Fruit fly (Drosophila melanogaster): ENCODE results near the gene Rcd-1.
A peak's percentile ranks its signal among the peaks of the same experiment; 100 is the strongest.

Rcd-1 gene

DNA sequence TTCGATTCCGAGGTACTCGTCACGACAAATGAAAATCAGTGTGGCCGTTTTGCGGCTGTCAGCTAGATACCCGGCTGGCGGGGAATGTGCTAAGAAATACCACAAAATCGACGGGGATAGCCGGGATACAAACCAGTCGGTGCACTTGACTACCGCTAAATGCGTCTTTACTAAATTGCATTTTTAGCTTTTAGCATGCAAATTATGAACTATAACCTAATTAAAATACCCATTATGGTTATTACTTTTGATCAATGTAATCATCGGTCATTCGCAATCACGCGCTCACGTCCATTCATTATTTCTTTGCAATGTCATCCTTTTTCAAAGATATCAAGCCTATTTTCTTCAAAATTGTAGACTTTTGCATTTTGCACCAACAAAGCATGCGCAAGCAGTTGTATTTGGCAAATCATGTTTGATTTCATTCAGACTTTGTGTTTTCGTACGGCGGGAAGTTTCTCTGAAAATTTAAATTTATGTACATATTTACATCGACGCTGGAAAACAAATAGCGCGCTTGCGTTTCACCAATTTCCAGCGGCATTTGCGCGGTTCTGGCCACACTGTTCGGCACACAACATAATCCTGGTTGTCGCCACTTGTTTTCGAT is at the start of gene Rcd-1 (continued):
- no peak; the same call in 3 of the 4 replicates for TF ChIP-seq chinmo (GFP tag; IDR thresholded peaks at IDR 0.05; ENCODE audit: partially characterized antibody)
- TF ChIP-seq wor (GFP tag; IDR thresholded peaks at IDR 0.05): no peak
- peak; percentile 51 for TF ChIP-seq Lhr (GFP tag; optimal IDR thresholded peaks at IDR 0.05)
- no peak for TF ChIP-seq crp (GFP tag; optimal IDR thresholded peaks at IDR 0.05)
- TF ChIP-seq CG4404 (GFP tag; IDR thresholded peaks at IDR 0.05): no peak
- TF ChIP-seq CG9876 (GFP tag; optimal IDR thresholded peaks at IDR 0.05): no peak
- no peak; the same call in 1 of the 2 replicates for TF ChIP-seq amos (GFP tag; IDR thresholded peaks at IDR 0.05; ENCODE audit: partially characterized antibody)
- peak; percentile 57 for TF ChIP-seq E2f2 (GFP tag; IDR thresholded peaks at IDR 0.05)
- no peak for TF ChIP-seq CG10274 (GFP tag; optimal IDR thresholded peaks at IDR 0.05)
- TF ChIP-seq Ets97D (GFP tag; optimal IDR thresholded peaks at IDR 0.05): peak; percentile 37
- no peak for TF ChIP-seq CG31224 (GFP tag; IDR thresholded peaks at IDR 0.05)
- TF ChIP-seq slbo (GFP tag; IDR thresholded peaks at IDR 0.05): peak; percentile 22; the same call in 1 of the 2 replicates
- no peak for TF ChIP-seq jigr1 (GFP tag; IDR thresholded peaks at IDR 0.05)
- TF ChIP-seq CG17802 (tag; optimal IDR thresholded peaks at IDR 0.05): no peak
- TF ChIP-seq Pdp1 (GFP tag; optimal IDR thresholded peaks at IDR 0.05): no peak
- TF ChIP-seq Sox102F (GFP tag; optimal IDR thresholded peaks at IDR 0.05): no peak
- TF ChIP-seq CG12155 (GFP tag; optimal IDR thresholded peaks at IDR 0.05): peak; percentile 65
- no peak for TF ChIP-seq zen2 (GFP tag; IDR thresholded peaks at IDR 0.05; ENCODE audit: partially characterized antibody)
- no peak for TF ChIP-seq tio (GFP tag; optimal IDR thresholded peaks at IDR 0.05)
- no peak for TF ChIP-seq ftz-f1 (GFP tag; optimal IDR thresholded peaks at IDR 0.05)
- no peak for TF ChIP-seq CG8944 (GFP tag; optimal IDR thresholded peaks at IDR 0.05)
- no peak for TF ChIP-seq CG8359 (GFP tag; optimal IDR thresholded peaks at IDR 0.05; ENCODE audit: borderline replicate concordance)
- TF ChIP-seq aop (GFP tag; IDR thresholded peaks at IDR 0.05): no peak
- TF ChIP-seq CG7928 (GFP tag; optimal IDR thresholded peaks at IDR 0.05): no peak
- no peak for TF ChIP-seq CG17612 (GFP tag; IDR thresholded peaks at IDR 0.05)
- no peak for TF ChIP-seq Hr51 (GFP tag; optimal IDR thresholded peaks at IDR 0.05)
- TF ChIP-seq CG34224 (GFP tag; IDR thresholded peaks at IDR 0.05; ENCODE audit: partially characterized antibody): no peak
- no peak for TF ChIP-seq CG9215 (GFP tag; IDR thresholded peaks at IDR 0.05)
- peak; percentile 79 for TF ChIP-seq pita (GFP tag; optimal IDR thresholded peaks at IDR 0.05)
- TF ChIP-seq stwl (tag; optimal IDR thresholded peaks at IDR 0.05): no peak
- TF ChIP-seq CG7839 (tag; optimal IDR thresholded peaks at IDR 0.05): no peak
- no peak for TF ChIP-seq CG10959 (GFP tag; IDR thresholded peaks at IDR 0.05)
- TF ChIP-seq hth (optimal IDR thresholded peaks at IDR 0.05): no peak
- peak; percentile 58 for TF ChIP-seq BEAF-32 (GFP tag; optimal IDR thresholded peaks at IDR 0.05)
- TF ChIP-seq br (optimal IDR thresholded peaks at IDR 0.05): no peak
- TF ChIP-seq CG14014 (GFP tag; IDR thresholded peaks at IDR 0.05): no peak
- TF ChIP-seq CoRest (tag; optimal IDR thresholded peaks at IDR 0.05): peak; percentile 29
- no peak for TF ChIP-seq CG8765 (GFP tag; IDR thresholded peaks at IDR 0.05)
- no peak for TF ChIP-seq CG15479 (GFP tag; optimal IDR thresholded peaks at IDR 0.05)
- no peak for TF ChIP-seq B-H2 (GFP tag; optimal IDR thresholded peaks at IDR 0.05)
- no peak for TF ChIP-seq klu (GFP tag; IDR thresholded peaks at IDR 0.05)
- peak; percentile 63 for TF ChIP-seq ewg (GFP tag; optimal IDR thresholded peaks at IDR 0.05)
- no peak for TF ChIP-seq CG11456 (GFP tag; IDR thresholded peaks at IDR 0.05)
- peak; percentile 2 for TF ChIP-seq kni (GFP tag; optimal IDR thresholded peaks at IDR 0.05)
- no peak for TF ChIP-seq CG12104 (GFP tag; optimal IDR thresholded peaks at IDR 0.05)
- TF ChIP-seq vvl (GFP tag; IDR thresholded peaks at IDR 0.05): peak; percentile 49; the same call in 1 of the 2 replicates
- TF ChIP-seq esg (GFP tag; conservative IDR thresholded peaks at IDR 0.05): no peak
- no peak for TF ChIP-seq crc (GFP tag; optimal IDR thresholded peaks at IDR 0.05)
- TF ChIP-seq Dip3 (GFP tag; optimal IDR thresholded peaks at IDR 0.05): no peak
- no peak for TF ChIP-seq tgo (GFP tag; IDR thresholded peaks at IDR 0.05)

Measured in whole organism, embryonic.